Fruit fly (Drosophila melanogaster): Measurements from ENCODE around the gene CG6763.
A peak's percentile ranks its signal among the peaks of the same experiment; 100 is the strongest.

The CG6763 gene

dm6 chr3R:23297132-23297862 is 13.5 kb downstream of the CG6763 start (continued):
- TF ChIP-seq CG10959 (GFP tag; IDR thresholded peaks at IDR 0.05) (no peak), B-H2 (GFP tag; optimal IDR thresholded peaks at IDR 0.05) (no peak), Vsx1 (GFP tag; optimal IDR thresholded peaks at IDR 0.05) (peak; percentile 18), Spps (tag; optimal IDR thresholded peaks at IDR 0.05) (peak; percentile 23), Xrp1 (GFP tag; IDR thresholded peaks at IDR 0.05) (peak; percentile 72), CG14710 (tag; optimal IDR thresholded peaks at IDR 0.05) (peak; percentile 52), yki (optimal IDR thresholded peaks at IDR 0.05) (no peak), CG7357 (GFP tag; IDR thresholded peaks at IDR 0.05) (no peak), al (GFP tag; IDR thresholded peaks at IDR 0.05) (no peak), gt (GFP tag; IDR thresholded peaks at IDR 0.05) (no peak), Dbx (GFP tag; IDR thresholded peaks at IDR 0.05) (no peak), CG14014 (GFP tag; IDR thresholded peaks at IDR 0.05) (no peak), repo (GFP tag; optimal IDR thresholded peaks at IDR 0.05) (no peak), ken (GFP tag; IDR thresholded peaks at IDR 0.05) (no peak), CG10431 (GFP tag; optimal IDR thresholded peaks at IDR 0.05) (peak; percentile 18), CG31224 (GFP tag; IDR thresholded peaks at IDR 0.05) (no peak), gsb-n (tag; optimal IDR thresholded peaks at IDR 0.05) (peak; percentile 37), gcm2 (GFP tag; optimal IDR thresholded peaks at IDR 0.05) (no peak), CG1529 (GFP tag; optimal IDR thresholded peaks at IDR 0.05) (no peak), sc (optimal IDR thresholded peaks at IDR 0.05) (no peak), sc (GFP tag; optimal IDR thresholded peaks at IDR 0.05) (no peak), chm (GFP tag; IDR thresholded peaks at IDR 0.05) (no peak), Sin3A (optimal IDR thresholded peaks at IDR 0.05) (no peak), CG11085 (GFP tag; IDR thresholded peaks at IDR 0.05) (no peak), ro (GFP tag; IDR thresholded peaks at IDR 0.05) (no peak), CG13624 (GFP tag; optimal IDR thresholded peaks at IDR 0.05) (no peak), onecut (GFP tag; IDR thresholded peaks at IDR 0.05) (no peak), fd3F (GFP tag; optimal IDR thresholded peaks at IDR 0.05) (no peak), pb (GFP tag; optimal IDR thresholded peaks at IDR 0.05) (no peak), crc (GFP tag; optimal IDR thresholded peaks at IDR 0.05) (no peak), Bteb2 (GFP tag; optimal IDR thresholded peaks at IDR 0.05) (no peak), Blimp-1 (GFP tag; optimal IDR thresholded peaks at IDR 0.05) (peak; percentile 51), CG9817 (tag; optimal IDR thresholded peaks at IDR 0.05) (no peak), Elba2 (GFP tag; optimal IDR thresholded peaks at IDR 0.05) (no peak), unc-4 (GFP tag; IDR thresholded peaks at IDR 0.05; ENCODE audit: partially characterized antibody) (no peak), CG8359 (GFP tag; optimal IDR thresholded peaks at IDR 0.05; ENCODE audit: borderline replicate concordance) (no peak), CG10321 (GFP tag; IDR thresholded peaks at IDR 0.05) (peak; percentile 43; the same call in 1 of the 2 replicates), Fer3 (tag; optimal IDR thresholded peaks at IDR 0.05) (no peak), stwl (tag; optimal IDR thresholded peaks at IDR 0.05) (no peak), CG10543 (GFP tag; optimal IDR thresholded peaks at IDR 0.05) (no peak), CG6683 (GFP tag; optimal IDR thresholded peaks at IDR 0.05) (no peak), wdn (GFP tag; IDR thresholded peaks at IDR 0.05) (no peak), B-H1 (GFP tag; IDR thresholded peaks at IDR 0.05) (no peak)

Measured in whole organism, embryonic.